Worm (Caenorhabditis elegans) whole organism, mixed stage, embryonic: ENCODE measurements around the gene F17E9.15.
A peak's percentile ranks its signal among the peaks of the same experiment; 100 is the strongest.

Experiments
- hlh-1 ChIP-seq: fragments of 150-350 bp; optimal IDR thresholded peaks from 2 replicates; lab custom pipeline; 2014; ENCODE audit warnings: missing biosample characterization, missing genetic modification reagents, missing genetic modification characterization
- lin-13 ChIP-seq: fragments of 150-350 bp; optimal IDR thresholded peaks from 2 replicates; lab custom pipeline; 2014; ENCODE audit warnings: missing biosample characterization, missing genetic modification characterization
- lsy-2 ChIP-seq: fragments of 150-350 bp; optimal IDR thresholded peaks from 2 replicates; lab custom pipeline; 2014; ENCODE audit warnings: missing biosample characterization, missing genetic modification characterization
- nhr-12 ChIP-seq: fragments of 150-350 bp; optimal IDR thresholded peaks from 2 replicates; lab custom pipeline; 2014; ENCODE audit warnings: missing biosample characterization, missing genetic modification characterization
- nhr-237 ChIP-seq: fragments of 150-350 bp; optimal IDR thresholded peaks from 2 replicates; lab custom pipeline; 2014; ENCODE audit warnings: missing biosample characterization, missing genetic modification characterization
- nhr-28 ChIP-seq: fragments of 150-350 bp; optimal IDR thresholded peaks from 2 replicates; lab custom pipeline; 2014; ENCODE audit warnings: missing biosample characterization, missing genetic modification characterization
- snpc-4 ChIP-seq: fragments of 150-350 bp; optimal IDR thresholded peaks from 2 replicates; lab custom pipeline; 2014; ENCODE audit warnings: missing biosample characterization, missing genetic modification characterization
- tbx-8 ChIP-seq: fragments of 200-800 bp; sonication (Bioruptor generic); optimal IDR thresholded peaks from 2 replicates; lab custom pipeline; 2018; ENCODE audit warnings: mild to moderate bottlenecking, missing genetic modification characterization, moderate library complexity, missing compliant biosample characterization

ce11 chrIV:8333988-8334863 is 13.0 kb upstream of the F17E9.15 start, which contains the start of gene his-32:
- TF ChIP-seq nhr-28 (tag; lab: Kevin White, UChicago) (no peak), tbx-8 (GFP tag; lab: Kevin White, UChicago) (peak; percentile 72), lin-13 (tag; lab: Kevin White, UChicago) (peak; percentile 98), snpc-4 (tag; lab: Kevin White, UChicago) (no peak), lsy-2 (peak; percentile 78), nhr-237 (tag; lab: Kevin White, UChicago) (no peak), hlh-1 (tag; lab: Kevin White, UChicago) (peak; percentile 64), nhr-12 (tag; lab: Kevin White, UChicago) (peak; percentile 87)
